Fruit fly (Drosophila melanogaster) whole organism, prepupa: ENCODE measurements around the gene CG16854.

Source experiments
- CG11762 ChIP-seq: fragments of 200-800 bp; sonication (Bioruptor generic); optimal IDR thresholded peaks from 3 replicates; lab custom pipeline; 2016; ENCODE audit warnings: missing biosample characterization, missing genetic modification characterization; ENCODE audit not compliant: insufficient read depth
- CG15336 ChIP-seq: fragments of 200-800 bp; sonication (Bioruptor generic); IDR thresholded peaks from 2 replicates; pipeline ENCODE4 v1.3.6; 2022; ENCODE audit warnings: missing biosample characterization, missing genetic modification characterization
- CG31627 ChIP-seq: fragments of 200-800 bp; sonication (Bioruptor generic); optimal IDR thresholded peaks from 3 replicates; lab custom pipeline; 2016; ENCODE audit warnings: missing biosample characterization, missing genetic modification characterization
- CG34406 ChIP-seq: fragments of 200-800 bp; sonication (Bioruptor generic); optimal IDR thresholded peaks from 3 replicates; lab custom pipeline; 2016; ENCODE audit warnings: missing biosample characterization, missing genetic modification characterization
- CG3919 ChIP-seq: fragments of 200-800 bp; sonication (Bioruptor generic); optimal IDR thresholded peaks from 3 replicates; lab custom pipeline; 2016; ENCODE audit warnings: missing biosample characterization, missing genetic modification characterization
- CG4318 ChIP-seq: fragments of 200-800 bp; sonication (Bioruptor generic); optimal IDR thresholded peaks from 3 replicates; lab custom pipeline; 2017; ENCODE audit warnings: missing biosample characterization, mild to moderate bottlenecking, missing genetic modification characterization
- CG6163 ChIP-seq: fragments of 200-800 bp; sonication (Bioruptor generic); IDR thresholded peaks from 3 replicates; pipeline ENCODE4 v1.3.6; 2022; ENCODE audit warnings: missing biosample characterization, missing genetic modification characterization
- CG6808 ChIP-seq: fragments of 200-800 bp; sonication (Bioruptor generic); optimal IDR thresholded peaks from 3 replicates; lab custom pipeline; 2017; ENCODE audit warnings: missing biosample characterization, missing genetic modification characterization, mild to moderate bottlenecking, moderate library complexity, missing genetic modification reagents
- CG6854 ChIP-seq: fragments of 200-800 bp; sonication (Bioruptor generic); optimal IDR thresholded peaks from 2 replicates; lab custom pipeline; 2017; ENCODE audit warnings: missing biosample characterization, mild to moderate bottlenecking, missing genetic modification characterization
- CG7368 ChIP-seq: fragments of 200-800 bp; sonication (Bioruptor generic); optimal IDR thresholded peaks from 3 replicates; lab custom pipeline; 2016; ENCODE audit warnings: missing biosample characterization, missing genetic modification characterization
- CG8319 ChIP-seq: fragments of 200-800 bp; sonication (Bioruptor generic); optimal IDR thresholded peaks from 3 replicates; lab custom pipeline; 2016; ENCODE audit warnings: missing biosample characterization, missing genetic modification characterization
- CG8632 ChIP-seq: fragments of 200-800 bp; sonication (Bioruptor generic); optimal IDR thresholded peaks from 3 replicates; lab custom pipeline; 2016; ENCODE audit warnings: missing biosample characterization, missing genetic modification characterization
- Eip78C ChIP-seq: fragments of 200-800 bp; sonication (Bioruptor generic); peaks from one replicate; lab custom pipeline; 2016; ENCODE audit warnings: missing biosample characterization, missing genetic modification characterization
- Eip93F ChIP-seq: fragments of 200-800 bp; sonication (Bioruptor generic); optimal IDR thresholded peaks from 2 replicates; lab custom pipeline; 2016; ENCODE audit warnings: missing biosample characterization, mild to moderate bottlenecking, missing genetic modification characterization
- Ets96B ChIP-seq: fragments of 200-800 bp; optimal IDR thresholded peaks from 2 replicates; lab custom pipeline; 2019; ENCODE audit warnings: missing biosample characterization, mild to moderate bottlenecking, missing genetic modification characterization, moderate library complexity
- Hr39 ChIP-seq: fragments of 200-800 bp; sonication (Bioruptor generic); optimal IDR thresholded peaks from 2 replicates; lab custom pipeline; 2016; ENCODE audit warnings: missing biosample characterization, missing genetic modification characterization
- Lpt ChIP-seq: fragments of 200-800 bp; sonication (Bioruptor generic); optimal IDR thresholded peaks from 3 replicates; lab custom pipeline; 2016; ENCODE audit warnings: missing biosample characterization, missing genetic modification characterization
- OdsH ChIP-seq: fragments of 200-800 bp; sonication (Bioruptor generic); optimal IDR thresholded peaks from 3 replicates; lab custom pipeline; 2016; ENCODE audit warnings: missing biosample characterization, missing genetic modification characterization
- Sox15 ChIP-seq: fragments of 200-800 bp; sonication (Bioruptor generic); optimal IDR thresholded peaks from 3 replicates; lab custom pipeline; 2016; ENCODE audit warnings: missing biosample characterization, missing genetic modification characterization
- cyc ChIP-seq: fragments of 200-800 bp; sonication (Bioruptor generic); optimal IDR thresholded peaks from 3 replicates; lab custom pipeline; 2016; ENCODE audit warnings: missing biosample characterization, missing genetic modification characterization
- dsx ChIP-seq: fragments of 200-800 bp; optimal IDR thresholded peaks from 3 replicates; lab custom pipeline; 2019; ENCODE audit warnings: missing biosample characterization, mild to moderate bottlenecking, missing genetic modification characterization, moderate library complexity; ENCODE audit not compliant: poor library complexity, severe bottlenecking
- eg ChIP-seq: fragments of 200-800 bp; sonication (Bioruptor generic); IDR thresholded peaks from 3 replicates; pipeline ENCODE4 v1.3.6; 2022; ENCODE audit warnings: missing biosample characterization, missing genetic modification characterization
- esn ChIP-seq: fragments of 200-800 bp; sonication (Bioruptor generic); optimal IDR thresholded peaks from 2 replicates; lab custom pipeline; 2016; ENCODE audit warnings: missing biosample characterization, mild to moderate bottlenecking, missing genetic modification characterization, moderate library complexity
- fd85E ChIP-seq: fragments of 200-800 bp; sonication (Bioruptor generic); optimal IDR thresholded peaks from 3 replicates; lab custom pipeline; 2016; ENCODE audit warnings: missing biosample characterization, missing genetic modification characterization
- fkh ChIP-seq: fragments of 200-800 bp; sonication (Bioruptor generic); optimal IDR thresholded peaks from 3 replicates; lab custom pipeline; 2017; ENCODE audit warnings: missing biosample characterization, mild to moderate bottlenecking, missing genetic modification characterization, moderate library complexity
- ss ChIP-seq, 2 experiments: fragments of 200-800 bp; sonication (Bioruptor generic); optimal IDR thresholded peaks; 2 replicates in 1 of 2; 3 replicates in 1 of 2; lab custom pipeline; 2017 to 2018; ENCODE audit warnings: mild to moderate bottlenecking in 2 of 2, missing biosample characterization in 2 of 2, missing genetic modification characterization in 2 of 2, moderate library complexity in 1 of 2
- svp ChIP-seq: fragments of 200-800 bp; sonication (Bioruptor generic); peaks from one replicate; lab custom pipeline; 2016; ENCODE audit warnings: missing biosample characterization, missing genetic modification characterization
- topi ChIP-seq: fragments of 200-800 bp; sonication (Bioruptor generic); optimal IDR thresholded peaks from 3 replicates; lab custom pipeline; 2016; ENCODE audit warnings: missing biosample characterization, missing genetic modification characterization

Gene CG16854

DNA sequence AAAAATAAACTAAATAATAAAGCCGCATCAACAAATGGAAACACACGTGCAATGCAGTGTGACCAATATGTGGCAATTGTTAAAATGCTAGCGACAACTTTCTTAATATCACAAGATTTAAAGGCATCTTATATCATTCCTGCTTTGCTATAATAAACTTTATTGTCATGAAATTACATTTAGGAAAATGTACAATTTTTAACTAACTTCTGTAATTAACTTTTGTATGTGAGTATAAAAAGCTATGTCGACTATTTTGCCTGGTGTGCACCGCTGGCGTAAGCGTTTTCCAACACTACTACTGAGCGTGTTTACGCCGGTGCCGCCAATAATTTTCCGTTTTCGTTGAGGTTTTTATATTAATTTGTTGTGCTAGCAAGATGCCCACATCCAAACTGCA, 37.0 kb downstream of the CG16854 start, which contains the start of the genes Csl4 and Nup160 (continued):
- TF ChIP-seq Lpt (GFP tag; lab: Kevin White, UChicago) (no peak), CG6854 (no peak), CG15336 (GFP tag; lab: Robert Waterston, UW) (peak; percentile 59), fd85E (GFP tag; lab: Kevin White, UChicago) (no peak), svp (GFP tag; lab: Kevin White, UChicago) (no peak), CG6808 (no peak), cyc (peak; percentile 84)

- TF ChIP-seq esn, result peak; percentile 1
- TF ChIP-seq OdsH (GFP tag; lab: Kevin White, UChicago), result no peak
- TF ChIP-seq CG6163 (GFP tag; lab: Robert Waterston, UW), result 0 out of 3 replicates have a peak, but pooled peaks have one; percentile 33
- no peak for TF ChIP-seq ss (GFP tag; optimal IDR thresholded peaks at IDR 0.05; lab: Kevin White, UChicago)
- no peak for TF ChIP-seq CG11762 (GFP tag; lab: Kevin White, UChicago)
- 0 out of 3 replicates have a peak, but pooled peaks have one; percentile 43 for TF ChIP-seq eg (GFP tag; lab: Robert Waterston, UW)
- TF ChIP-seq Eip78C (GFP tag; lab: Kevin White, UChicago), result no peak
- peak; percentile 3 for TF ChIP-seq CG31627
- TF ChIP-seq CG8319, result no peak
- no peak for TF ChIP-seq CG34406 (GFP tag; lab: Kevin White, UChicago)
- TF ChIP-seq CG4318 (GFP tag; lab: Kevin White, UChicago), result no peak
- no peak for TF ChIP-seq dsx
- no peak for TF ChIP-seq Ets96B (tag; lab: Kevin White, UChicago)
- TF ChIP-seq Hr39 (GFP tag; lab: Kevin White, UChicago), result no peak
- TF ChIP-seq fkh (GFP tag; lab: Kevin White, UChicago), result no peak
- no peak for TF ChIP-seq CG6854
- no peak for TF ChIP-seq CG7368 (GFP tag; lab: Kevin White, UChicago)
Observed at dm6 chr2L:11130151-11131008, 43.9 kb downstream of the CG16854 start, which contains the start of the genes RfC38 and CG4751. RfC38 (minus strand) TSS chr2L:11130645. CG4751 (plus strand) TSS chr2L:11130737.

- no peak for TF ChIP-seq CG11762 (GFP tag; lab: Kevin White, UChicago)
- TF ChIP-seq topi (GFP tag; lab: Kevin White, UChicago), result no peak
- TF ChIP-seq Lpt (GFP tag; lab: Kevin White, UChicago), result no peak
- no peak for TF ChIP-seq CG8632 (GFP tag; lab: Kevin White, UChicago)
- TF ChIP-seq CG3919 (GFP tag; lab: Kevin White, UChicago), result no peak
- no peak for TF ChIP-seq Sox15 (GFP tag; lab: Kevin White, UChicago)
- TF ChIP-seq Eip93F, result no peak
- TF ChIP-seq CG31627, result no peak
Observed at dm6 chr2L:11136093-11136492, 49.6 kb downstream of the CG16854 start, which contains the start of gene hgo. hgo (plus strand) TSS chr2L:11136393.
